Worm (Caenorhabditis elegans) whole organism, L1 larva: Measurements from ENCODE around the gene cyp-13A11.

Source experiments
- F16B12.6 ChIP-seq: fragments of 150-350 bp; optimal IDR thresholded peaks from 2 replicates; lab custom pipeline; 2014; ENCODE audit warnings: missing biosample characterization, missing genetic modification characterization
- Y116A8C.19 ChIP-seq: sonication (generic microtip); optimal IDR thresholded peaks from 2 replicates; lab custom pipeline; 2016; ENCODE audit warnings: missing compliant biosample characterization, missing genetic modification characterization, borderline replicate concordance
- aha-1 ChIP-seq: fragments of 150-350 bp; optimal IDR thresholded peaks from 2 replicates; lab custom pipeline; 2014; ENCODE audit warnings: missing biosample characterization, missing genetic modification characterization
- alr-1 ChIP-seq: fragments of 200-800 bp; sonication (Bioruptor generic); optimal IDR thresholded peaks from 2 replicates; lab custom pipeline; 2018; ENCODE audit warnings: borderline replicate concordance, mild to moderate bottlenecking, missing genetic modification characterization, missing compliant biosample characterization
- aly-2 ChIP-seq: fragments of 150-350 bp; optimal IDR thresholded peaks from 2 replicates; lab custom pipeline; 2014; ENCODE audit warnings: missing biosample characterization, missing genetic modification characterization
- ama-1 ChIP-seq: fragments of 150-350 bp; optimal IDR thresholded peaks from 2 replicates; lab custom pipeline; 2014
- blmp-1 ChIP-seq: fragments of 150-350 bp; optimal IDR thresholded peaks from 2 replicates; lab custom pipeline; 2014; ENCODE audit warnings: missing biosample characterization, missing genetic modification characterization
- ceh-8 ChIP-seq: fragments of 200-800 bp; sonication (Bioruptor generic); optimal IDR thresholded peaks from 2 replicates; lab custom pipeline; 2018; ENCODE audit warnings: mild to moderate bottlenecking, missing genetic modification characterization, moderate library complexity, missing compliant biosample characterization
- ceh-88 ChIP-seq: fragments of 200-800 bp; sonication (Bioruptor generic); IDR thresholded peaks from 2 replicates; pipeline ENCODE4 v1.3.6; 2022; ENCODE audit warnings: missing genetic modification characterization, missing compliant biosample characterization
- ces-1 ChIP-seq: fragments of 150-350 bp; optimal IDR thresholded peaks from 2 replicates; lab custom pipeline; 2014; ENCODE audit warnings: missing biosample characterization, missing genetic modification reagents, missing genetic modification characterization
- dpl-1 ChIP-seq, 3 experiments: fragments of 150-350 bp in 2 of 3; sonication (generic microtip) in 1 of 3; optimal IDR thresholded peaks; 2 replicates each; lab custom pipeline; 2014 to 2017; ENCODE audit warnings: missing biosample characterization in 3 of 3, missing genetic modification characterization in 3 of 3, missing genetic modification reagents in 3 of 3
- egl-13 ChIP-seq: sonication (generic microtip); optimal IDR thresholded peaks from 2 replicates; lab custom pipeline; 2016; ENCODE audit warnings: missing genotype, missing genetic modification reagents, missing genetic modification characterization, missing compliant biosample characterization
- egl-27 ChIP-seq, 2 experiments: fragments of 150-350 bp in 1 of 2; sonication (generic microtip); optimal IDR thresholded peaks; 3 replicates each; lab custom pipeline; 2017 to 2018; ENCODE audit warnings: missing biosample characterization in 2 of 2, missing genetic modification characterization in 2 of 2, missing genetic modification reagents in 2 of 2
- elt-2 ChIP-seq: sonication (generic microtip); optimal IDR thresholded peaks from 2 replicates; lab custom pipeline; 2016; ENCODE audit warnings: missing genetic modification characterization, mild to moderate bottlenecking, inconsistent platforms, missing compliant biosample characterization, missing genetic modification reagents
- elt-3 ChIP-seq, 6 experiments: fragments of 150-350 bp in 1 of 6; sonication (generic microtip); optimal IDR thresholded peaks; 2 replicates each; lab custom pipeline; 2017 to 2018; ENCODE audit warnings: missing biosample characterization in 6 of 6, missing genetic modification characterization in 6 of 6, inconsistent platforms in 1 of 6
- ets-5 ChIP-seq: fragments of 200-800 bp; sonication (Bioruptor generic); IDR thresholded peaks from 2 replicates; pipeline ENCODE4 v1.3.6; 2022; ENCODE audit warnings: missing genetic modification characterization, missing compliant biosample characterization
- fkh-4 ChIP-seq: sonication (generic microtip); optimal IDR thresholded peaks from 2 replicates; lab custom pipeline; 2016; ENCODE audit warnings: missing compliant biosample characterization, missing genetic modification characterization, borderline replicate concordance
- fos-1 ChIP-seq: fragments of 150-350 bp; optimal IDR thresholded peaks from 2 replicates; lab custom pipeline; 2014; ENCODE audit warnings: missing biosample characterization, missing genetic modification characterization
- hlh-17 ChIP-seq: fragments of 200-800 bp; sonication (Bioruptor generic); optimal IDR thresholded peaks from 2 replicates; lab custom pipeline; 2018; ENCODE audit warnings: missing genetic modification characterization, mild to moderate bottlenecking, missing compliant biosample characterization, moderate library complexity, borderline replicate concordance
- isw-1 ChIP-seq: fragments of 200-800 bp; sonication (Bioruptor generic); IDR thresholded peaks from 2 replicates; pipeline ENCODE4 v1.3.6; 2022; ENCODE audit warnings: missing genetic modification characterization, missing compliant biosample characterization
- lin-13 ChIP-seq: fragments of 150-350 bp; optimal IDR thresholded peaks from 2 replicates; lab custom pipeline; 2014; ENCODE audit warnings: missing biosample characterization, missing genetic modification reagents, missing genetic modification characterization
- lin-39 ChIP-seq: fragments of 150-350 bp; optimal IDR thresholded peaks from 2 replicates; lab custom pipeline; 2014; ENCODE audit warnings: missing biosample characterization, missing genetic modification reagents, missing genetic modification characterization
- lir-3 ChIP-seq: sonication (generic microtip); optimal IDR thresholded peaks from 2 replicates; lab custom pipeline; 2016; ENCODE audit warnings: mild to moderate bottlenecking, missing genetic modification characterization, moderate library complexity, missing compliant biosample characterization; ENCODE audit not compliant: poor library complexity
- lsy-2 ChIP-seq, 2 experiments: fragments of 150-350 bp; optimal IDR thresholded peaks; 2 replicates each; lab custom pipeline; 2014; ENCODE audit warnings: missing biosample characterization in 2 of 2, missing genetic modification characterization in 2 of 2
- mef-2 ChIP-seq: fragments of 150-350 bp; optimal IDR thresholded peaks from 2 replicates; lab custom pipeline; 2014; ENCODE audit warnings: missing biosample characterization, missing genetic modification characterization
- mep-1 ChIP-seq: fragments of 150-350 bp; optimal IDR thresholded peaks from 2 replicates; lab custom pipeline; 2014; ENCODE audit warnings: missing biosample characterization, missing genetic modification characterization
- nhr-12 ChIP-seq: sonication (generic microtip); optimal IDR thresholded peaks from 2 replicates; lab custom pipeline; 2017; ENCODE audit warnings: missing biosample characterization, missing genetic modification characterization
- nhr-19 ChIP-seq: fragments of 200-800 bp; sonication (Bioruptor generic); conservative IDR thresholded peaks from 2 replicates; pipeline ENCODE4 v1.3.6; 2022; ENCODE audit warnings: missing genetic modification characterization, missing compliant biosample characterization
- nhr-237 ChIP-seq: fragments of 150-350 bp; optimal IDR thresholded peaks from 2 replicates; lab custom pipeline; 2014; ENCODE audit warnings: missing biosample characterization, missing genetic modification characterization
- nhr-47 ChIP-seq: sonication (generic microtip); optimal IDR thresholded peaks from 2 replicates; lab custom pipeline; 2016; ENCODE audit warnings: mild to moderate bottlenecking, missing genetic modification characterization, moderate library complexity, missing compliant biosample characterization
- nhr-77 ChIP-seq: fragments of 150-350 bp; optimal IDR thresholded peaks from 2 replicates; lab custom pipeline; 2014; ENCODE audit warnings: missing biosample characterization, missing genetic modification characterization
- nhr-84 ChIP-seq: sonication (generic microtip); optimal IDR thresholded peaks from 2 replicates; lab custom pipeline; 2017; ENCODE audit warnings: missing biosample characterization, missing genetic modification characterization
- nhr-90 ChIP-seq: sonication (generic microtip); optimal IDR thresholded peaks from 2 replicates; lab custom pipeline; 2016; ENCODE audit warnings: mild to moderate bottlenecking, missing genetic modification characterization, missing compliant biosample characterization; ENCODE audit not compliant: poor library complexity
- pag-3 ChIP-seq: sonication (generic microtip); optimal IDR thresholded peaks from 2 replicates; lab custom pipeline; 2017; ENCODE audit warnings: missing genetic modification characterization, mild to moderate bottlenecking, missing compliant biosample characterization, antibody characterized with exemption, borderline replicate concordance; ENCODE audit not compliant: insufficient read depth
- pax-3 ChIP-seq: fragments of 200-800 bp; sonication (Bioruptor generic); optimal IDR thresholded peaks from 2 replicates; lab custom pipeline; 2018; ENCODE audit warnings: mild to moderate bottlenecking, missing genetic modification characterization, moderate library complexity, missing compliant biosample characterization
- rnt-1 ChIP-seq: sonication (generic microtip); optimal IDR thresholded peaks from 2 replicates; lab custom pipeline; 2016; ENCODE audit warnings: mild to moderate bottlenecking, missing genetic modification characterization, moderate library complexity, missing compliant biosample characterization
- skn-1 ChIP-seq: fragments of 150-350 bp; optimal IDR thresholded peaks from 2 replicates; lab custom pipeline; 2014; ENCODE audit warnings: missing biosample characterization, missing genetic modification characterization
- snpc-4 ChIP-seq: fragments of 150-350 bp; optimal IDR thresholded peaks from 2 replicates; lab custom pipeline; 2014; ENCODE audit warnings: missing biosample characterization, missing genetic modification characterization
- snu-23 ChIP-seq: sonication (generic microtip); optimal IDR thresholded peaks from 2 replicates; lab custom pipeline; 2016; ENCODE audit warnings: missing genetic modification characterization, missing compliant biosample characterization
- sox-4 ChIP-seq: sonication (generic microtip); optimal IDR thresholded peaks from 2 replicates; lab custom pipeline; 2016; ENCODE audit warnings: missing genetic modification characterization, missing compliant biosample characterization
- sup-37 ChIP-seq: fragments of 200-800 bp; sonication (Bioruptor generic); optimal IDR thresholded peaks from 2 replicates; lab custom pipeline; 2018; ENCODE audit warnings: mild to moderate bottlenecking, missing genetic modification characterization, missing compliant biosample characterization
- unc-130 ChIP-seq: fragments of 150-350 bp; optimal IDR thresholded peaks from 2 replicates; lab custom pipeline; 2017; ENCODE audit warnings: missing biosample characterization, missing genetic modification characterization, inconsistent platforms
- unc-30 ChIP-seq: sonication (generic microtip); optimal IDR thresholded peaks from 2 replicates; lab custom pipeline; 2017; ENCODE audit warnings: missing biosample characterization, missing genetic modification characterization
- unc-62 ChIP-seq: fragments of 150-350 bp; optimal IDR thresholded peaks from 2 replicates; lab custom pipeline; 2014; ENCODE audit warnings: missing biosample characterization, missing genetic modification reagents, missing genetic modification characterization
- unc-98 ChIP-seq: fragments of 200-800 bp; sonication (Bioruptor generic); IDR thresholded peaks from 2 replicates; pipeline ENCODE4 v1.3.6; 2022; ENCODE audit warnings: missing genetic modification characterization, missing compliant biosample characterization
- zag-1 ChIP-seq: fragments of 150-350 bp; optimal IDR thresholded peaks from 2 replicates; lab custom pipeline; 2014; ENCODE audit warnings: missing biosample characterization, missing genetic modification characterization
- ztf-4 ChIP-seq: fragments of 150-350 bp; optimal IDR thresholded peaks from 2 replicates; lab custom pipeline; 2014; ENCODE audit warnings: missing biosample characterization, missing genetic modification characterization

The cyp-13A11 gene

DNA sequence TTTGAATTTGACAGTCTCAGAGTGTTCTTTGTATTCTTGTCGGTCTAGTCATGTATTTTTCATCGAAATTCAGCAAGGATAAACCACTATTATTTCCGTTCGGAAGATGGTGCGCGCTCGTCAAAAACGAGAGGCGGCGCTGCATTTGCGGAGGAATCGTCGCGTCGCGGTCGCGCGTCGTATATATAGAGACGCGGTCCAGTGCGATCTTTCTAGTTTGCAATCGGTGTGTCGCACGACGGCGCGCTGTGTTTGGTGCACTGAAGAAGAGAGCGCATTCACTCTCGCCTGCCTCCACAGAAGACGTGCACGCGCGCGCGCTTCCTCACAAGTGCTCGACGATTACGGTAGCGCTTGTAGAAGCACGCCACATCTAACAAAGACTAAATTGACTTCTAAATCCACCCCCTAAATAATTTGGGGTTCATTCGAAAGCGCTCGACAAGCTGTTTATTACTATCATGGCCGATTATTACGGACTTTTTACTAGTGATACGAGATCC is 49.8 kb downstream of the cyp-13A11 start, which contains the start of gene Y39E4B.6 (continued):
- peak; percentile 75 to 84 for TF ChIP-seq egl-27 (tag; optimal IDR thresholded peaks at IDR 0.05; lab: Kevin White, UChicago)
- peak; percentile 83 for TF ChIP-seq unc-98 (GFP tag; lab: Robert Waterston, UW)
- peak; percentile 92 for TF ChIP-seq rnt-1 (tag; lab: Kevin White, UChicago)
- TF ChIP-seq egl-13 (tag; lab: Kevin White, UChicago): peak; percentile 98
- peak; percentile 88 for TF ChIP-seq sox-4
- no peak for TF ChIP-seq unc-30 (tag; lab: Kevin White, UChicago)
- TF ChIP-seq unc-62 (GFP tag; lab: Kevin White, UChicago): no peak
- TF ChIP-seq isw-1 (GFP tag; lab: Robert Waterston, UW): peak; percentile 96
- no peak for TF ChIP-seq hlh-17 (GFP tag; lab: Kevin White, UChicago)
- peak; percentile 99 for TF ChIP-seq snu-23 (GFP tag; lab: Kevin White, UChicago)
- TF ChIP-seq nhr-47: peak; percentile 99
- TF ChIP-seq nhr-12 (tag; lab: Kevin White, UChicago): no peak
- peak; percentile 80 for TF ChIP-seq mef-2
- no peak for TF ChIP-seq ets-5 (GFP tag; lab: Robert Waterston, UW)
- TF ChIP-seq ceh-88 (GFP tag; lab: Robert Waterston, UW): peak; percentile 98
- TF ChIP-seq unc-130 (tag; lab: Kevin White, UChicago): peak; percentile 34
- peak; percentile 84 for TF ChIP-seq ztf-4 (tag; lab: Kevin White, UChicago)
- no peak for TF ChIP-seq Y116A8C.19 (tag; lab: Kevin White, UChicago)
- peak; percentile 82 for TF ChIP-seq lin-39 (tag; lab: Kevin White, UChicago)
- peak; percentile 95 for TF ChIP-seq fos-1 (tag; lab: Kevin White, UChicago)
- TF ChIP-seq aha-1 (tag; lab: Kevin White, UChicago): peak; percentile 72
- peak; percentile 72 for TF ChIP-seq blmp-1 (tag; lab: Kevin White, UChicago)
- no peak for TF ChIP-seq pag-3 (tag; lab: Kevin White, UChicago)
- TF ChIP-seq nhr-90 (tag; lab: Kevin White, UChicago): peak; percentile 96
- TF ChIP-seq mep-1 (tag; lab: Kevin White, UChicago): peak; percentile 88
- TF ChIP-seq zag-1: peak; percentile 76
- peak; percentile 92 to 96 for TF ChIP-seq lsy-2 (tag; optimal IDR thresholded peaks at IDR 0.05; lab: Kevin White, UChicago)
- TF ChIP-seq fkh-4: peak; percentile 68
- peak; percentile 64 for TF ChIP-seq F16B12.6
- peak in 5 of 6 experiments; percentile 15 to 90 (median 60) for TF ChIP-seq elt-3 (tag; optimal IDR thresholded peaks at IDR 0.05; lab: Kevin White, UChicago)
- peak; percentile 98 for TF ChIP-seq nhr-77 (tag; lab: Kevin White, UChicago)
- peak; percentile 98 for TF ChIP-seq pax-3 (tag; lab: Kevin White, UChicago)
- TF ChIP-seq, all 84 proteins: peak for 71

- TF ChIP-seq ama-1 (lab: Kevin White, UChicago) (peak; percentile 65), alr-1 (tag; lab: Kevin White, UChicago) (no peak), aly-2 (tag; lab: Kevin White, UChicago) (no peak), dpl-1 (GFP tag; optimal IDR thresholded peaks at IDR 0.05; lab: Kevin White, UChicago) (no peak), unc-130 (tag; lab: Kevin White, UChicago) (no peak), sup-37 (GFP tag; lab: Kevin White, UChicago) (no peak), isw-1 (GFP tag; lab: Robert Waterston, UW) (no peak), skn-1 (tag; lab: Kevin White, UChicago) (no peak), snpc-4 (tag; lab: Kevin White, UChicago) (no peak), lin-13 (GFP tag; lab: Kevin White, UChicago) (peak; percentile 29), lir-3 (tag; lab: Kevin White, UChicago) (no peak), sox-4 (no peak), ces-1 (no peak), nhr-12 (tag; lab: Kevin White, UChicago) (no peak), elt-2 (tag; lab: Kevin White, UChicago) (no peak), nhr-84 (tag; lab: Kevin White, UChicago) (no peak), unc-62 (GFP tag; lab: Kevin White, UChicago) (no peak), ceh-8 (no peak), pax-3 (tag; lab: Kevin White, UChicago) (no peak), nhr-19 (0 out of 2 replicates have a peak, but pooled peaks have one; percentile 6), ztf-4 (tag; lab: Kevin White, UChicago) (no peak), fkh-4 (no peak), nhr-77 (tag; lab: Kevin White, UChicago) (no peak), Y116A8C.19 (tag; lab: Kevin White, UChicago) (no peak), nhr-237 (tag; lab: Kevin White, UChicago) (no peak)
Measured at ce11 chrIII:13071432-13072259, 50.8 kb downstream of the cyp-13A11 start.
